Fruit fly (Drosophila melanogaster): Measurements from ENCODE around the gene vls.

vls gene

dm6 chr2L:20066233-20066650 lies 763 bp upstream of the vls start, which contains the start of gene bwa (continued):
- TF ChIP-seq CG11085 (GFP tag; IDR thresholded peaks at IDR 0.05) = no peak
- no peak for TF ChIP-seq CG13775 (GFP tag; optimal IDR thresholded peaks at IDR 0.05)
- no peak for TF ChIP-seq Fer3 (tag; optimal IDR thresholded peaks at IDR 0.05)
- no peak for TF ChIP-seq Dip3 (GFP tag; optimal IDR thresholded peaks at IDR 0.05)
- no peak for TF ChIP-seq Max (GFP tag; optimal IDR thresholded peaks at IDR 0.05)
- 0 out of 2 replicates have a peak, but pooled peaks have one; percentile 30 for TF ChIP-seq chm (GFP tag; IDR thresholded peaks at IDR 0.05)
- TF ChIP-seq Xbp1 (GFP tag; optimal IDR thresholded peaks at IDR 0.05) = no peak
- peak in 1 of 2 experiments; percentile 12 for TF ChIP-seq crp (GFP tag; optimal IDR thresholded peaks at IDR 0.05)
- TF ChIP-seq sima (GFP tag; optimal IDR thresholded peaks at IDR 0.05) = no peak
- peak; percentile 4 for TF ChIP-seq CG1792 (GFP tag; optimal IDR thresholded peaks at IDR 0.05)
- no peak for TF ChIP-seq pho (GFP tag; optimal IDR thresholded peaks at IDR 0.05)
- TF ChIP-seq CG3163 (GFP tag; optimal IDR thresholded peaks at IDR 0.05) = no peak
- peak; percentile 51 for TF ChIP-seq MBD-R2 (GFP tag; IDR thresholded peaks at IDR 0.05)
- no peak for TF ChIP-seq CG16815 (GFP tag; optimal IDR thresholded peaks at IDR 0.05)
- TF ChIP-seq Spps (tag; optimal IDR thresholded peaks at IDR 0.05) = no peak
- TF ChIP-seq CG1647 (GFP tag; optimal IDR thresholded peaks at IDR 0.05) = no peak
- peak; percentile 12 for TF ChIP-seq Abd-B (GFP tag; optimal IDR thresholded peaks at IDR 0.05)
- TF ChIP-seq nerfin-2 (GFP tag; IDR thresholded peaks at IDR 0.05; ENCODE audit: partially characterized antibody) = no peak; the same call in 1 of the 2 replicates
- no peak for TF ChIP-seq HLHmδ (GFP tag; optimal IDR thresholded peaks at IDR 0.05)
- TF ChIP-seq CG6813 (GFP tag; optimal IDR thresholded peaks at IDR 0.05) = no peak
- no peak for TF ChIP-seq pan (optimal IDR thresholded peaks at IDR 0.05)
- no peak for TF ChIP-seq pan (GFP tag; optimal IDR thresholded peaks at IDR 0.05 in 1 of 2, IDR thresholded peaks at IDR 0.05 in 1 of 2)
- peak; percentile 39 for TF ChIP-seq stwl (tag; optimal IDR thresholded peaks at IDR 0.05)
- no peak for TF ChIP-seq Hey (tag; optimal IDR thresholded peaks at IDR 0.05)
- TF ChIP-seq ro (GFP tag; IDR thresholded peaks at IDR 0.05) = no peak
- TF ChIP-seq fd102C (GFP tag; optimal IDR thresholded peaks at IDR 0.05) = no peak
- TF ChIP-seq crc (GFP tag; optimal IDR thresholded peaks at IDR 0.05) = no peak
- TF ChIP-seq grau (tag; optimal IDR thresholded peaks at IDR 0.05) = no peak
- no peak for TF ChIP-seq Mad (GFP tag; optimal IDR thresholded peaks at IDR 0.05)
- TF ChIP-seq fd96Cb (tag; optimal IDR thresholded peaks at IDR 0.05) = no peak
- no peak for TF ChIP-seq sna (GFP tag; IDR thresholded peaks at IDR 0.05; ENCODE audit: partially characterized antibody)
- no peak for TF ChIP-seq oc (tag; optimal IDR thresholded peaks at IDR 0.05)
- TF ChIP-seq Sry-δ (GFP tag; optimal IDR thresholded peaks at IDR 0.05) = peak; percentile 27
- no peak for TF ChIP-seq peb (GFP tag; IDR thresholded peaks at IDR 0.05)
- TF ChIP-seq CG6791 (GFP tag; IDR thresholded peaks at IDR 0.05; ENCODE audit: partially characterized antibody) = peak; percentile 46; the same call in 1 of the 3 replicates
- no peak for TF ChIP-seq insv (GFP tag; optimal IDR thresholded peaks at IDR 0.05)
- TF ChIP-seq CkIIα-i1 (GFP tag; IDR thresholded peaks at IDR 0.05) = no peak
- TF ChIP-seq prd (optimal IDR thresholded peaks at IDR 0.05) = no peak
- TF ChIP-seq prd (GFP tag; IDR thresholded peaks at IDR 0.05) = no peak
- no peak for TF ChIP-seq CG3838 (GFP tag; optimal IDR thresholded peaks at IDR 0.05)
- no peak for TF ChIP-seq Dip2 (GFP tag; IDR thresholded peaks at IDR 0.05)
- TF ChIP-seq bowl (GFP tag; IDR thresholded peaks at IDR 0.05) = no peak
- no peak for TF ChIP-seq Neu2 (GFP tag; optimal IDR thresholded peaks at IDR 0.05; ENCODE audit: borderline replicate concordance)
- TF ChIP-seq caup (GFP tag; optimal IDR thresholded peaks at IDR 0.05; ENCODE audit: severe bottlenecking) = peak; percentile 24
- no peak for TF ChIP-seq br (optimal IDR thresholded peaks at IDR 0.05)
- TF ChIP-seq gcm (GFP tag; optimal IDR thresholded peaks at IDR 0.05) = no peak
- TF ChIP-seq CG33213 (GFP tag; optimal IDR thresholded peaks at IDR 0.05) = peak; percentile 84
- no peak for TF ChIP-seq ash1 (GFP tag; optimal IDR thresholded peaks at IDR 0.05)
- no peak for TF ChIP-seq CG1832 (GFP tag; optimal IDR thresholded peaks at IDR 0.05)
- TF ChIP-seq CG33557 (GFP tag; optimal IDR thresholded peaks at IDR 0.05) = no peak
- no peak for TF ChIP-seq CG34224 (GFP tag; IDR thresholded peaks at IDR 0.05; ENCODE audit: partially characterized antibody)

Data from whole organism, embryonic.